Worm (Caenorhabditis elegans) whole organism, midembryonic: ENCODE results near the gene Y113G7B.12.

Source experiments
- klf-2 ChIP-seq: fragments of 200-800 bp; sonication (Bioruptor generic); conservative IDR thresholded peaks from 2 replicates; pipeline ENCODE4 v1.3.6; 2022; ENCODE audit warnings: missing genetic modification reagents, missing genetic modification characterization, missing compliant biosample characterization
- med-1 ChIP-seq: sonication (generic microtip); optimal IDR thresholded peaks from 2 replicates; lab custom pipeline; 2017; ENCODE audit warnings: missing genetic modification characterization, mild to moderate bottlenecking, missing compliant biosample characterization, antibody characterized with exemption, missing genetic modification reagents; ENCODE audit not compliant: insufficient read depth

DNA sequence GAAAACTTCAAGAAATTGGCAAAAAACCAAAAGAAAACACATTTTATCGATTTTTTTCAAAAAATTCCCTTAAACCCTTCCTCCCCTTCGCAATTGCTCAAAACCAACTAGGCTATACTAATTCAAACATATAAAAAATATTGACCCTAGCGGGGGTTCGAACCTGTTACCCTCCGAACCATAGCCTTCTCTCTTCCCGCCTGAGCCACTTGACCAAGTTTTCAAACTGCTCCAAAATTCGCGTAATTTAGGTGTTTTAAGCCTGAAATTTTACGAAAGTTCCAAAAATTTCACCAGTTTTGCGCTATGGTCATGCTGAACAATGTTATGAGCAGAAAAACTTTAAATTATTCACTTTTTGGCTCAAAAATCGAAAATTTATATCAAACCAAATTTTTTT, 22.0 kb upstream of the Y113G7B.12 start:
- no peak for TF ChIP-seq klf-2 (GFP tag; lab: Robert Waterston, UW)
- TF ChIP-seq med-1 (GFP tag; lab: Kevin White, UChicago) = no peak
